Fruit fly (Drosophila melanogaster) whole organism, embryonic: Measurements from ENCODE around the gene CG11920.

Experiments used
- Awh ChIP-seq: fragments of 200-800 bp; sonication (Bioruptor generic); IDR thresholded peaks from 2 replicates; pipeline ENCODE4, ENCODE4 v1.3.6; 2022; ENCODE audit warnings: missing biosample characterization, missing genetic modification characterization
- C15 ChIP-seq: fragments of 200-800 bp; sonication (Bioruptor generic); IDR thresholded peaks from 3 replicates; pipeline ENCODE4 v1.3.6; 2022; ENCODE audit warnings: missing biosample characterization, missing genetic modification characterization
- CG10431 ChIP-seq: fragments of 200-800 bp; sonication (Bioruptor generic); optimal IDR thresholded peaks from 3 replicates; lab custom pipeline; 2018; ENCODE audit warnings: missing biosample characterization, mild to moderate bottlenecking, missing genetic modification characterization
- CG10565 ChIP-seq: fragments of 200-800 bp; sonication (Bioruptor generic); optimal IDR thresholded peaks from 3 replicates; lab custom pipeline; 2016; ENCODE audit warnings: missing biosample characterization, mild to moderate bottlenecking, missing genetic modification characterization
- CG11560 ChIP-seq: fragments of 200-800 bp; sonication (Bioruptor generic); IDR thresholded peaks from 3 replicates; pipeline ENCODE4 v1.3.6; 2022; ENCODE audit warnings: missing biosample characterization, missing genetic modification characterization
- CG11695 ChIP-seq: fragments of 200-800 bp; sonication (Bioruptor generic); IDR thresholded peaks from 3 replicates; pipeline ENCODE4 v1.3.6; 2022; ENCODE audit warnings: missing biosample characterization, missing genetic modification characterization
- CG12659 ChIP-seq: fragments of 200-800 bp; sonication (Bioruptor generic); optimal IDR thresholded peaks from 3 replicates; lab custom pipeline; 2017; ENCODE audit warnings: mild to moderate bottlenecking, missing biosample characterization, missing genetic modification reagents, missing genetic modification characterization
- CG12769 ChIP-seq: fragments of 200-800 bp; sonication (Bioruptor generic); optimal IDR thresholded peaks from 2 replicates; lab custom pipeline; 2019; ENCODE audit warnings: missing biosample characterization, mild to moderate bottlenecking, missing genetic modification characterization, moderate library complexity
- CG14441 ChIP-seq: fragments of 200-800 bp; sonication (Bioruptor generic); IDR thresholded peaks from 2 replicates; pipeline ENCODE4 v1.3.6; 2022; ENCODE audit warnings: missing biosample characterization, missing genetic modification characterization
- CG14710 ChIP-seq: fragments of 200-800 bp; sonication (Bioruptor generic); optimal IDR thresholded peaks from 3 replicates; lab custom pipeline; 2019; ENCODE audit warnings: missing biosample characterization, mild to moderate bottlenecking, missing genetic modification characterization, moderate library complexity
- CG15073 ChIP-seq: fragments of 200-800 bp; sonication (Bioruptor generic); optimal IDR thresholded peaks from 2 replicates; lab custom pipeline; 2016; ENCODE audit warnings: missing biosample characterization, missing genetic modification characterization
- CG1832 ChIP-seq: fragments of 200-800 bp; sonication (Bioruptor generic); optimal IDR thresholded peaks from 2 replicates; lab custom pipeline; 2017; ENCODE audit warnings: missing biosample characterization, mild to moderate bottlenecking, missing genetic modification characterization, inconsistent platforms
- CG2116 ChIP-seq: fragments of 200-800 bp; sonication (Bioruptor generic); optimal IDR thresholded peaks from 3 replicates; lab custom pipeline; 2018; ENCODE audit warnings: missing biosample characterization, mild to moderate bottlenecking, missing genetic modification characterization
- CG3163 ChIP-seq: fragments of 200-800 bp; sonication (Bioruptor generic); optimal IDR thresholded peaks from 3 replicates; lab custom pipeline; 2016; ENCODE audit warnings: missing biosample characterization, missing genetic modification characterization
- CG33213 ChIP-seq: fragments of 200-800 bp; sonication (Bioruptor generic); optimal IDR thresholded peaks from 3 replicates; lab custom pipeline; 2016; ENCODE audit warnings: missing biosample characterization, missing genetic modification characterization
- CG34422 ChIP-seq: fragments of 200-800 bp; sonication (Bioruptor generic); IDR thresholded peaks from 3 replicates; pipeline ENCODE4 v1.3.6; 2022; ENCODE audit warnings: missing biosample characterization, missing genetic modification characterization
- CG4328 ChIP-seq: fragments of 200-800 bp; sonication (Bioruptor generic); optimal IDR thresholded peaks from 3 replicates; lab custom pipeline; 2017; ENCODE audit warnings: missing biosample characterization, missing genetic modification reagents, missing genetic modification characterization
- CG5245 ChIP-seq: fragments of 200-800 bp; sonication (Bioruptor generic); optimal IDR thresholded peaks from 3 replicates; lab custom pipeline; 2016; ENCODE audit warnings: missing biosample characterization, missing genetic modification characterization
- CG6175 ChIP-seq: fragments of 200-800 bp; sonication (Bioruptor generic); IDR thresholded peaks from 3 replicates; pipeline ENCODE4 v1.3.6; 2022; ENCODE audit warnings: missing biosample characterization, missing genetic modification characterization
- CG6683 ChIP-seq: fragments of 200-800 bp; sonication (Bioruptor generic); optimal IDR thresholded peaks from 2 replicates; lab custom pipeline; 2017; ENCODE audit warnings: missing biosample characterization, mild to moderate bottlenecking, missing genetic modification characterization, missing genetic modification reagents
- CG7786 ChIP-seq: fragments of 200-800 bp; sonication (Bioruptor generic); optimal IDR thresholded peaks from 2 replicates; lab custom pipeline; 2016; ENCODE audit warnings: missing biosample characterization, missing genetic modification characterization
- CG9797 ChIP-seq: fragments of 200-800 bp; sonication (Bioruptor generic); optimal IDR thresholded peaks from 3 replicates; lab custom pipeline; 2018; ENCODE audit warnings: missing biosample characterization, mild to moderate bottlenecking, missing genetic modification characterization
- CoRest ChIP-seq: fragments of 200-800 bp; sonication (Bioruptor generic); optimal IDR thresholded peaks from 3 replicates; lab custom pipeline; 2018; ENCODE audit warnings: missing biosample characterization, mild to moderate bottlenecking, missing genetic modification characterization, moderate library complexity
- Dip2 ChIP-seq: fragments of 200-800 bp; sonication (Bioruptor generic); IDR thresholded peaks from 2 replicates; pipeline ENCODE4 v1.3.6; 2022; ENCODE audit warnings: missing biosample characterization, missing genetic modification characterization
- Gug ChIP-seq: fragments of 200-800 bp; sonication (Bioruptor generic); IDR thresholded peaks from 4 replicates; pipeline ENCODE4 v1.3.6; 2022; ENCODE audit warnings: missing biosample characterization, missing genetic modification characterization
- H15 ChIP-seq: fragments of 200-800 bp; sonication (Bioruptor generic); IDR thresholded peaks from 3 replicates; pipeline ENCODE4 v1.3.6; 2022; ENCODE audit warnings: missing biosample characterization, missing genetic modification characterization
- HHEX ChIP-seq: fragments of 200-800 bp; sonication (Bioruptor generic); optimal IDR thresholded peaks from 3 replicates; lab custom pipeline; 2017; ENCODE audit warnings: missing biosample characterization, mild to moderate bottlenecking, missing genetic modification characterization, missing genetic modification reagents
- Lpt ChIP-seq: fragments of >200 bp; optimal IDR thresholded peaks from 2 replicates; lab custom pipeline; 2018; ENCODE audit warnings: missing biosample characterization, missing genetic modification characterization
- MTF-1 ChIP-seq: fragments of 200-800 bp; sonication (Bioruptor generic); optimal IDR thresholded peaks from 2 replicates; lab custom pipeline; 2018; ENCODE audit warnings: missing biosample characterization, mild to moderate bottlenecking, missing genetic modification characterization, borderline replicate concordance
- Nf-YA ChIP-seq: fragments of 200-800 bp; sonication (Bioruptor generic); IDR thresholded peaks from 2 replicates; pipeline ENCODE4 v1.3.6; 2022; ENCODE audit warnings: missing biosample characterization, missing genetic modification characterization
- Oaz ChIP-seq: fragments of 200-800 bp; sonication (Bioruptor generic); IDR thresholded peaks from 2 replicates; pipeline ENCODE4 v1.3.6; 2022; ENCODE audit warnings: missing biosample characterization, missing genetic modification characterization
- Opbp ChIP-seq: fragments of 200-800 bp; sonication (Bioruptor generic); IDR thresholded peaks from 3 replicates; pipeline ENCODE4 v1.3.6; 2022; ENCODE audit warnings: missing biosample characterization, missing genetic modification characterization; ENCODE audit not compliant: partially characterized antibody
- ab ChIP-seq: fragments of 200-800 bp; sonication (Bioruptor generic); optimal IDR thresholded peaks from 2 replicates; lab custom pipeline; 2016; ENCODE audit warnings: missing biosample characterization, missing genetic modification characterization
- aop ChIP-seq: fragments of 200-800 bp; sonication (Bioruptor generic); IDR thresholded peaks from 2 replicates; pipeline ENCODE4 v1.3.6; 2022; ENCODE audit warnings: missing biosample characterization, missing genetic modification characterization
- dati ChIP-seq: fragments of 200-800 bp; sonication (Bioruptor generic); IDR thresholded peaks from 2 replicates; pipeline ENCODE4 v1.3.6; 2022; ENCODE audit warnings: missing biosample characterization, missing genetic modification characterization
- disco-r ChIP-seq: fragments of 200-800 bp; sonication (Bioruptor generic); optimal IDR thresholded peaks from 2 replicates; lab custom pipeline; 2016; ENCODE audit warnings: missing biosample characterization, missing genetic modification characterization
- en ChIP-seq: fragments of 200-800 bp; sonication (Bioruptor generic); optimal IDR thresholded peaks from 2 replicates; lab custom pipeline; 2016; ENCODE audit warnings: missing biosample characterization, missing genetic modification characterization
- eve ChIP-seq, 2 experiments: fragments of >200 bp; optimal IDR thresholded peaks; 2 replicates each; lab custom pipeline; 2017; ENCODE audit warnings: missing biosample characterization in 2 of 2, missing genetic modification characterization in 2 of 2
- gcm2 ChIP-seq: fragments of 200-800 bp; sonication (Bioruptor generic); optimal IDR thresholded peaks from 2 replicates; lab custom pipeline; 2016; ENCODE audit warnings: missing biosample characterization, missing genetic modification characterization
- gfzf ChIP-seq: fragments of 200-800 bp; sonication (Bioruptor generic); optimal IDR thresholded peaks from 2 replicates; lab custom pipeline; 2016; ENCODE audit warnings: missing biosample characterization, mild to moderate bottlenecking, missing genetic modification characterization, moderate library complexity
- hb ChIP-seq: fragments of 200-800 bp; sonication (Bioruptor generic); IDR thresholded peaks from 3 replicates; pipeline ENCODE4 v1.3.6; 2022; ENCODE audit warnings: missing biosample characterization, missing genetic modification characterization; ENCODE audit not compliant: partially characterized antibody
- inv ChIP-seq: fragments of 200-800 bp; sonication (Bioruptor generic); IDR thresholded peaks from 2 replicates; pipeline ENCODE4 v1.3.6; 2022; ENCODE audit warnings: missing biosample characterization, missing genetic modification characterization; ENCODE audit not compliant: partially characterized antibody
- pb ChIP-seq: fragments of 200-800 bp; sonication (Bioruptor generic); optimal IDR thresholded peaks from 3 replicates; lab custom pipeline; 2016; ENCODE audit warnings: missing biosample characterization, missing genetic modification characterization
- row ChIP-seq: fragments of 200-800 bp; sonication (Bioruptor generic); IDR thresholded peaks from 3 replicates; pipeline ENCODE4 v1.3.6; 2022; ENCODE audit warnings: missing biosample characterization, missing genetic modification characterization
- schlank ChIP-seq: fragments of 200-800 bp; sonication (Bioruptor generic); optimal IDR thresholded peaks from 2 replicates; lab custom pipeline; 2018; ENCODE audit warnings: missing biosample characterization, mild to moderate bottlenecking, missing genetic modification characterization
- scrt ChIP-seq: fragments of 200-800 bp; sonication (Bioruptor generic); optimal IDR thresholded peaks from 2 replicates; lab custom pipeline; 2018; ENCODE audit warnings: missing biosample characterization, mild to moderate bottlenecking, missing genetic modification characterization, moderate library complexity
- slp2 ChIP-seq: fragments of 200-800 bp; sonication (Bioruptor generic); optimal IDR thresholded peaks from 2 replicates; lab custom pipeline; 2016; ENCODE audit warnings: missing biosample characterization, missing genetic modification characterization
- stc ChIP-seq: fragments of 200-800 bp; sonication (Bioruptor generic); IDR thresholded peaks from 2 replicates; pipeline ENCODE4 v1.3.6; 2022; ENCODE audit warnings: missing biosample characterization, missing genetic modification characterization
- unpg ChIP-seq: fragments of 200-800 bp; sonication (Bioruptor generic); optimal IDR thresholded peaks from 3 replicates; lab custom pipeline; 2018; ENCODE audit warnings: missing biosample characterization, mild to moderate bottlenecking, missing genetic modification characterization, moderate library complexity
- wdn ChIP-seq: fragments of 200-800 bp; sonication (Bioruptor generic); IDR thresholded peaks from 2 replicates; pipeline ENCODE4 v1.3.6; 2022; ENCODE audit warnings: missing biosample characterization, missing genetic modification characterization

Gene CG11920

DNA sequence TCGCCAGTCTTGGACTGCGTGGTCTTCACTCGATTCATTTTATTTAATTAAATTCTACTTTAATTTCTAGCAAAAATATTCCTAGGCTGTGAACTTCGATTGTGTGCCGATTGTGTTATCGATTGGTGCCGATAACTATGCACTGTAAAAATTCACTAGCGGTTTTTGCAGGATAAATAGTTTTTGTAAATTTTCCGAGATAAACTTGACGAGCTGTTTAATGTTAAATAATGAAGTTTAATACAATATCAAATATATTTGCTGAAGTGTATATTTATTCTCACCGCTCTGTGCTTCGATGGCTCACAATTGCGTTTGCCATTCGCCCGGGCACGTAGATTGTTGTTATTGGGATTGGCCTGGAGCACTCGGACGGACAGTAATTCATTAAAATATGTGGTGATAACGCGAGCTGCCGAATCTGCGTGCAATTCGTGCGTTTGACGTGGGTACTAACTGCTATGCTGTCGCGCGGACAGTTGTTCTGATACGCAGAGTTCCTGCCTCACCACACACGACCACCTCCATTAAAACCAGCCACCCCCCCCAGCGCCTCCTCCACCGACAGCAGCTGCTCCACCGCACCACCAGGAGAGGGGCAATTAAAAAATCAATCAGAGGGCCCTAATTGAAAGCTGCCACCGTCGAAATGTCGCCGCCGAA is 49.7 kb upstream of the CG11920 start, which contains the start of the genes EMC6 and Hr96 (continued):
- peak; percentile 93 for TF ChIP-seq H15 (GFP tag; lab: Robert Waterston, UW)
- TF ChIP-seq disco-r (GFP tag; lab: Kevin White, UChicago): peak; percentile 86
- no peak for TF ChIP-seq eve (GFP tag; optimal IDR thresholded peaks at IDR 0.05; lab: Kevin White, UChicago)
- TF ChIP-seq en (GFP tag; lab: Kevin White, UChicago): peak; percentile 80
- TF ChIP-seq schlank (tag; lab: Kevin White, UChicago): peak; percentile 87
- TF ChIP-seq gfzf: peak; percentile 66
- TF ChIP-seq HHEX (GFP tag; lab: Kevin White, UChicago): peak; percentile 91
- peak; percentile 93 for TF ChIP-seq CG14441 (GFP tag; lab: Robert Waterston, UW)
- peak; percentile 88 for TF ChIP-seq MTF-1 (GFP tag; lab: Kevin White, UChicago)
- TF ChIP-seq CG11695 (GFP tag; lab: Robert Waterston, UW): peak; percentile 87
- TF ChIP-seq aop (GFP tag; lab: Robert Waterston, UW): peak; percentile 84
- peak; percentile 77 for TF ChIP-seq ab (GFP tag; lab: Kevin White, UChicago)
- TF ChIP-seq scrt (GFP tag; lab: Kevin White, UChicago): no peak
- TF ChIP-seq Awh: peak; percentile 92
- peak; percentile 81 for TF ChIP-seq CG11560 (tag; lab: Robert Waterston, UW)
- TF ChIP-seq Opbp: peak; percentile 65; the same call in 1 of the 3 replicates
- TF ChIP-seq CG10431 (GFP tag; lab: Kevin White, UChicago): peak; percentile 63
- TF ChIP-seq CG6683 (GFP tag; lab: Kevin White, UChicago): peak; percentile 83
- peak; percentile 93 for TF ChIP-seq wdn (GFP tag; lab: Robert Waterston, UW)
- peak; percentile 93 for TF ChIP-seq Oaz
- TF ChIP-seq CG12659 (GFP tag; lab: Kevin White, UChicago): peak; percentile 97
- peak; percentile 91 for TF ChIP-seq slp2 (GFP tag; lab: Kevin White, UChicago)
- TF ChIP-seq CG12769 (tag; lab: Kevin White, UChicago): peak; percentile 98
- TF ChIP-seq CG34422: peak; percentile 89
- peak; percentile 94 for TF ChIP-seq CG14710 (tag; lab: Kevin White, UChicago)
- peak; percentile 95 for TF ChIP-seq unpg (GFP tag; lab: Kevin White, UChicago)
- peak; percentile 68 for TF ChIP-seq CG3163 (GFP tag; lab: Kevin White, UChicago)
- peak; percentile 92 for TF ChIP-seq CG7786 (GFP tag; lab: Kevin White, UChicago)
- TF ChIP-seq row (GFP tag; lab: Robert Waterston, UW): peak; percentile 97
- peak; percentile 86 for TF ChIP-seq CG2116 (GFP tag; lab: Kevin White, UChicago)
- TF ChIP-seq CG6175: peak; percentile 87
- peak; percentile 67 for TF ChIP-seq CG10565 (GFP tag; lab: Kevin White, UChicago)
- TF ChIP-seq Lpt (GFP tag; lab: Kevin White, UChicago): no peak
- TF ChIP-seq hb (GFP tag; lab: Robert Waterston, UW): peak; percentile 61; the same call in 2 of the 3 replicates
- peak; percentile 90 for TF ChIP-seq CG33213 (GFP tag; lab: Kevin White, UChicago)
- peak; percentile 59 for TF ChIP-seq CG9797 (GFP tag; lab: Kevin White, UChicago)
- TF ChIP-seq CG15073 (GFP tag; lab: Kevin White, UChicago): peak; percentile 54
- TF ChIP-seq stc: peak; percentile 92
- TF ChIP-seq Dip2: no peak
- TF ChIP-seq CG5245 (GFP tag; lab: Kevin White, UChicago): peak; percentile 89
- peak; percentile 85; the same call in 2 of the 3 replicates for TF ChIP-seq C15 (GFP tag; lab: Robert Waterston, UW)
- peak; percentile 94 for TF ChIP-seq CoRest (tag; lab: Kevin White, UChicago)
- peak; percentile 79 for TF ChIP-seq Nf-YA
- TF ChIP-seq Gug: peak; percentile 93
- TF ChIP-seq CG4328 (GFP tag; lab: Kevin White, UChicago): peak; percentile 87
- TF ChIP-seq gcm2 (GFP tag; lab: Kevin White, UChicago): peak; percentile 82
- no peak for TF ChIP-seq CG1832 (GFP tag; lab: Kevin White, UChicago)
- peak; percentile 74; the same call in 1 of the 2 replicates for TF ChIP-seq dati
- TF ChIP-seq pb (GFP tag; lab: Kevin White, UChicago): peak; percentile 69
- peak; percentile 40 for TF ChIP-seq inv (GFP tag; lab: Robert Waterston, UW)
